Fruit fly (Drosophila melanogaster) whole organism: ENCODE measurements around the gene CG43321.

ENCODE experiments used
- Dll ChIP-seq: fragments of >200 bp; optimal IDR thresholded peaks from 2 replicates; lab custom pipeline; 2017
- usp ChIP-seq: fragments of >200 bp; optimal IDR thresholded peaks from 2 replicates; lab custom pipeline; 2017; ENCODE audit warnings: missing biosample characterization, missing genetic modification characterization, mixed read lengths

dm6 chr2L:7021382-7021781 is 9.3 kb downstream of the CG43321 start, which contains the start of gene Pcp:
- TF ChIP-seq usp (no peak), Dll (lab: Kevin White, UChicago) (no peak)
